Fruit fly (Drosophila melanogaster) whole organism, embryonic: ENCODE measurements around the gene nxf2.
A peak's percentile ranks its signal among the peaks of the same experiment; 100 is the strongest.

Experiments used
- B-H2 ChIP-seq: fragments of 200-800 bp; sonication (Bioruptor generic); optimal IDR thresholded peaks from 2 replicates; lab custom pipeline; 2018; ENCODE audit warnings: missing biosample characterization, mild to moderate bottlenecking, missing genetic modification characterization
- BEAF-32 ChIP-seq: fragments of 200-800 bp; sonication (Bioruptor generic); optimal IDR thresholded peaks from 3 replicates; lab custom pipeline; 2017; ENCODE audit warnings: missing biosample characterization, missing genetic modification characterization, mild to moderate bottlenecking, moderate library complexity, missing genetic modification reagents
- CG1024 ChIP-seq: fragments of 200-800 bp; sonication (Bioruptor generic); IDR thresholded peaks from 2 replicates; pipeline ENCODE4 v1.3.6; 2022; ENCODE audit warnings: missing biosample characterization, missing genetic modification characterization
- CG10462 ChIP-seq: fragments of 200-800 bp; sonication (Bioruptor generic); optimal IDR thresholded peaks from 2 replicates; lab custom pipeline; 2016; ENCODE audit warnings: missing biosample characterization, missing genetic modification characterization
- CG10543 ChIP-seq: fragments of 200-800 bp; sonication (Bioruptor generic); optimal IDR thresholded peaks from 3 replicates; lab custom pipeline; 2017; ENCODE audit warnings: missing biosample characterization, mild to moderate bottlenecking, missing genetic modification characterization, moderate library complexity
- CG12769 ChIP-seq: fragments of 200-800 bp; sonication (Bioruptor generic); optimal IDR thresholded peaks from 2 replicates; lab custom pipeline; 2019; ENCODE audit warnings: missing biosample characterization, mild to moderate bottlenecking, missing genetic modification characterization, moderate library complexity
- CG13624 ChIP-seq: fragments of 200-800 bp; sonication (Bioruptor generic); optimal IDR thresholded peaks from 2 replicates; lab custom pipeline; 2016; ENCODE audit warnings: missing biosample characterization, missing genetic modification characterization
- CG14014 ChIP-seq: fragments of 200-800 bp; sonication (Bioruptor generic); IDR thresholded peaks from 2 replicates; pipeline ENCODE4 v1.3.6; 2022; ENCODE audit warnings: missing biosample characterization, missing genetic modification characterization
- CG1529 ChIP-seq: fragments of 200-800 bp; sonication (Bioruptor generic); optimal IDR thresholded peaks from 3 replicates; lab custom pipeline; 2018; ENCODE audit warnings: missing biosample characterization, missing genetic modification characterization
- CG1603 ChIP-seq: fragments of 200-800 bp; sonication (Bioruptor generic); optimal IDR thresholded peaks from 2 replicates; lab custom pipeline; 2019; ENCODE audit warnings: missing biosample characterization, mild to moderate bottlenecking, missing genetic modification characterization, moderate library complexity
- CG17568 ChIP-seq: fragments of 200-800 bp; sonication (Bioruptor generic); optimal IDR thresholded peaks from 2 replicates; lab custom pipeline; 2018; ENCODE audit warnings: missing biosample characterization, mild to moderate bottlenecking, missing genetic modification characterization, moderate library complexity
- CG2116 ChIP-seq: fragments of 200-800 bp; sonication (Bioruptor generic); optimal IDR thresholded peaks from 3 replicates; lab custom pipeline; 2018; ENCODE audit warnings: missing biosample characterization, mild to moderate bottlenecking, missing genetic modification characterization
- CG2202 ChIP-seq: fragments of 200-800 bp; sonication (Bioruptor generic); optimal IDR thresholded peaks from 2 replicates; lab custom pipeline; 2018; ENCODE audit warnings: missing biosample characterization, mild to moderate bottlenecking, missing genetic modification characterization
- CG2678 ChIP-seq: fragments of 200-800 bp; sonication (Bioruptor generic); optimal IDR thresholded peaks from 3 replicates; lab custom pipeline; 2019; ENCODE audit warnings: missing biosample characterization, mild to moderate bottlenecking, missing genetic modification characterization, moderate library complexity
- CG42726 ChIP-seq: fragments of 200-800 bp; sonication (Bioruptor generic); IDR thresholded peaks from 2 replicates; pipeline ENCODE4 v1.3.6; 2022; ENCODE audit warnings: missing biosample characterization, missing genetic modification characterization; ENCODE audit not compliant: partially characterized antibody
- CG43689 ChIP-seq: fragments of 200-800 bp; sonication (Bioruptor generic); IDR thresholded peaks from 2 replicates; pipeline ENCODE4 v1.3.6; 2022; ENCODE audit warnings: missing biosample characterization, missing genetic modification characterization
- CG4820 ChIP-seq: fragments of 200-800 bp; sonication (Bioruptor generic); optimal IDR thresholded peaks from 3 replicates; lab custom pipeline; 2016; ENCODE audit warnings: missing biosample characterization, missing genetic modification characterization
- CG5953 ChIP-seq: fragments of 200-800 bp; sonication (Bioruptor generic); IDR thresholded peaks from 2 replicates; pipeline ENCODE4 v1.3.6; 2022; ENCODE audit warnings: missing biosample characterization, missing genetic modification characterization
- CG8765 ChIP-seq: fragments of 200-800 bp; sonication (Bioruptor generic); IDR thresholded peaks from 2 replicates; pipeline ENCODE4 v1.3.6; 2022; ENCODE audit warnings: missing biosample characterization, missing genetic modification characterization
- CG9797 ChIP-seq: fragments of 200-800 bp; sonication (Bioruptor generic); optimal IDR thresholded peaks from 3 replicates; lab custom pipeline; 2018; ENCODE audit warnings: missing biosample characterization, mild to moderate bottlenecking, missing genetic modification characterization
- CG9876 ChIP-seq: fragments of 200-800 bp; sonication (Bioruptor generic); optimal IDR thresholded peaks from 2 replicates; lab custom pipeline; 2016; ENCODE audit warnings: missing biosample characterization, missing genetic modification characterization
- D ChIP-seq, 2 experiments: fragments of 200-800 bp in 1 of 2; fragments of >200 bp in 1 of 2; sonication (Bioruptor generic) in 1 of 2; optimal IDR thresholded peaks; 2 replicates in 1 of 2; 3 replicates in 1 of 2; lab custom pipeline; 2017; ENCODE audit warnings: mild to moderate bottlenecking in 1 of 2, missing biosample characterization in 1 of 2, missing genetic modification characterization in 1 of 2, missing genetic modification reagents in 1 of 2
- HmgZ ChIP-seq: fragments of 200-800 bp; sonication (Bioruptor generic); optimal IDR thresholded peaks from 2 replicates; lab custom pipeline; 2018; ENCODE audit warnings: missing biosample characterization, mild to moderate bottlenecking, missing genetic modification characterization
- Lpt ChIP-seq: fragments of >200 bp; optimal IDR thresholded peaks from 2 replicates; lab custom pipeline; 2018; ENCODE audit warnings: missing biosample characterization, missing genetic modification characterization
- NC2β ChIP-seq: fragments of 200-800 bp; sonication (Bioruptor generic); optimal IDR thresholded peaks from 2 replicates; lab custom pipeline; 2016; ENCODE audit warnings: missing biosample characterization, missing genetic modification characterization
- Sin3A ChIP-seq: fragments of >200 bp; optimal IDR thresholded peaks from 2 replicates; lab custom pipeline; 2018
- Six4 ChIP-seq: fragments of 200-800 bp; sonication (Bioruptor generic); optimal IDR thresholded peaks from 2 replicates; lab custom pipeline; 2016; ENCODE audit warnings: missing biosample characterization, missing genetic modification characterization
- Vsx1 ChIP-seq: fragments of 200-800 bp; sonication (Bioruptor generic); optimal IDR thresholded peaks from 2 replicates; lab custom pipeline; 2017; ENCODE audit warnings: missing biosample characterization, mild to moderate bottlenecking, missing genetic modification characterization, missing genetic modification reagents
- Xbp1 ChIP-seq: fragments of 200-800 bp; sonication (Bioruptor generic); optimal IDR thresholded peaks from 3 replicates; lab custom pipeline; 2016; ENCODE audit warnings: missing biosample characterization, mild to moderate bottlenecking, missing genetic modification characterization
- YL-1 ChIP-seq: fragments of 200-800 bp; sonication (Bioruptor generic); optimal IDR thresholded peaks from 3 replicates; lab custom pipeline; 2017; ENCODE audit warnings: missing biosample characterization, mild to moderate bottlenecking, missing genetic modification characterization
- abd-A ChIP-seq: fragments of 200-800 bp; sonication (Bioruptor generic); optimal IDR thresholded peaks from 3 replicates; lab custom pipeline; 2019; ENCODE audit warnings: missing biosample characterization, mild to moderate bottlenecking, missing genetic modification characterization, moderate library complexity
- aop ChIP-seq: fragments of 200-800 bp; sonication (Bioruptor generic); IDR thresholded peaks from 2 replicates; pipeline ENCODE4 v1.3.6; 2022; ENCODE audit warnings: missing biosample characterization, missing genetic modification characterization
- ap ChIP-seq: fragments of 200-800 bp; sonication (Bioruptor generic); IDR thresholded peaks from 2 replicates; pipeline ENCODE4 v1.3.6; 2022; ENCODE audit warnings: missing biosample characterization, missing genetic modification characterization
- ash1 ChIP-seq: fragments of 200-800 bp; sonication (Bioruptor generic); optimal IDR thresholded peaks from 2 replicates; lab custom pipeline; 2018; ENCODE audit warnings: missing biosample characterization, mild to moderate bottlenecking, missing genetic modification characterization
- cwo ChIP-seq: fragments of 200-800 bp; sonication (Bioruptor generic); optimal IDR thresholded peaks from 3 replicates; lab custom pipeline; 2017; ENCODE audit warnings: missing biosample characterization, missing genetic modification characterization, mild to moderate bottlenecking, moderate library complexity, missing genetic modification reagents
- dmrt11E ChIP-seq: fragments of 200-800 bp; sonication (Bioruptor generic); optimal IDR thresholded peaks from 3 replicates; lab custom pipeline; 2018; ENCODE audit warnings: missing biosample characterization, mild to moderate bottlenecking, missing genetic modification characterization, moderate library complexity
- dpn ChIP-seq, 2 experiments: fragments of 200-800 bp; sonication (Bioruptor generic); optimal IDR thresholded peaks; 3 replicates each; lab custom pipeline; 2016; ENCODE audit warnings: missing biosample characterization in 2 of 2, missing genetic modification characterization in 2 of 2
- exex ChIP-seq: fragments of 200-800 bp; sonication (Bioruptor generic); optimal IDR thresholded peaks from 4 replicates; lab custom pipeline; 2018; ENCODE audit warnings: missing biosample characterization, mild to moderate bottlenecking, missing genetic modification characterization, moderate library complexity
- grau ChIP-seq: fragments of 200-800 bp; optimal IDR thresholded peaks from 3 replicates; lab custom pipeline; 2019; ENCODE audit warnings: missing biosample characterization, mild to moderate bottlenecking, missing genetic modification characterization, moderate library complexity
- gro ChIP-seq: fragments of 200-800 bp; sonication (Bioruptor generic); optimal IDR thresholded peaks from 2 replicates; lab custom pipeline; 2016; ENCODE audit warnings: missing biosample characterization, missing genetic modification characterization
- gt ChIP-seq: fragments of 200-800 bp; sonication (Bioruptor generic); IDR thresholded peaks from 2 replicates; pipeline ENCODE4 v1.3.6; 2022; ENCODE audit warnings: missing biosample characterization, missing genetic modification characterization
- jumu ChIP-seq: fragments of 200-800 bp; sonication (Bioruptor generic); optimal IDR thresholded peaks from 3 replicates; lab custom pipeline; 2016; ENCODE audit warnings: missing biosample characterization, missing genetic modification characterization
- knrl ChIP-seq: fragments of 200-800 bp; sonication (Bioruptor generic); IDR thresholded peaks from 3 replicates; pipeline ENCODE4 v1.3.6; 2022; ENCODE audit warnings: missing biosample characterization, missing genetic modification characterization; ENCODE audit not compliant: partially characterized antibody
- lov ChIP-seq, 2 experiments: fragments of 200-800 bp in 1 of 2; fragments of >200 bp in 1 of 2; sonication (Bioruptor generic) in 1 of 2; IDR thresholded peaks in 1 of 2; optimal IDR thresholded peaks in 1 of 2; 2 replicates in 1 of 2; 3 replicates in 1 of 2; pipeline versions ENCODE4 v1.3.6 to Lab custom; 2017 to 2022; ENCODE audit warnings: missing biosample characterization in 1 of 2, missing genetic modification characterization in 1 of 2
- mirr ChIP-seq: fragments of 200-800 bp; sonication (Bioruptor generic); optimal IDR thresholded peaks from 3 replicates; lab custom pipeline; 2018; ENCODE audit warnings: missing biosample characterization, mild to moderate bottlenecking, missing genetic modification characterization
- nerfin-2 ChIP-seq: fragments of 200-800 bp; sonication (Bioruptor generic); IDR thresholded peaks from 2 replicates; pipeline ENCODE4 v1.3.6; 2022; ENCODE audit warnings: missing biosample characterization, missing genetic modification characterization; ENCODE audit not compliant: partially characterized antibody
- onecut ChIP-seq: fragments of 200-800 bp; sonication (Bioruptor generic); IDR thresholded peaks from 2 replicates; pipeline ENCODE4 v1.3.6; 2022; ENCODE audit warnings: missing biosample characterization, missing genetic modification characterization
- row ChIP-seq: fragments of 200-800 bp; sonication (Bioruptor generic); IDR thresholded peaks from 3 replicates; pipeline ENCODE4 v1.3.6; 2022; ENCODE audit warnings: missing biosample characterization, missing genetic modification characterization
- ssp ChIP-seq: fragments of 200-800 bp; sonication (Bioruptor generic); IDR thresholded peaks from 2 replicates; pipeline ENCODE4 v1.3.6; 2022; ENCODE audit warnings: missing biosample characterization, missing genetic modification characterization
- zfh2 ChIP-seq: fragments of 200-800 bp; sonication (Bioruptor generic); optimal IDR thresholded peaks from 2 replicates; lab custom pipeline; 2016; ENCODE audit warnings: missing biosample characterization, missing genetic modification characterization

nxf2 gene

dm6 chr3L:16567495-16567894 lies 12.6 kb downstream of the nxf2 start (continued):
- TF ChIP-seq CG43689 (no peak), ap (GFP tag; lab: Robert Waterston, UW) (0 out of 2 replicates have a peak, but pooled peaks have one; percentile 22), B-H2 (no peak), Six4 (GFP tag; lab: Kevin White, UChicago) (peak; percentile 42), gt (no peak), mirr (GFP tag; lab: Kevin White, UChicago) (no peak), Sin3A (lab: Kevin White, UChicago) (no peak), CG10543 (GFP tag; lab: Kevin White, UChicago) (peak; percentile 33), cwo (peak; percentile 29), CG2202 (tag; lab: Kevin White, UChicago) (peak; percentile 63), CG2678 (tag; lab: Kevin White, UChicago) (peak; percentile 77), CG42726 (GFP tag; lab: Robert Waterston, UW) (no peak), dmrt11E (peak; percentile 73), CG2116 (GFP tag; lab: Kevin White, UChicago) (peak; percentile 11), CG4820 (peak; percentile 48), HmgZ (peak; percentile 26), Vsx1 (GFP tag; lab: Kevin White, UChicago) (peak; percentile 21), CG1024 (GFP tag; lab: Robert Waterston, UW) (peak; percentile 32; the same call in 1 of the 2 replicates), CG17568 (peak; percentile 12), CG10462 (GFP tag; lab: Kevin White, UChicago) (no peak), Lpt (GFP tag; lab: Kevin White, UChicago) (no peak), ash1 (GFP tag; lab: Kevin White, UChicago) (no peak), row (peak; percentile 72), CG12769 (tag; lab: Kevin White, UChicago) (peak; percentile 14), knrl (GFP tag; lab: Robert Waterston, UW) (no peak), NC2β (GFP tag; lab: Kevin White, UChicago) (no peak), CG13624 (GFP tag; lab: Kevin White, UChicago) (no peak), zfh2 (no peak), D (optimal IDR thresholded peaks at IDR 0.05; lab: Kevin White, UChicago) (no peak), D (GFP tag; optimal IDR thresholded peaks at IDR 0.05; lab: Kevin White, UChicago) (peak; percentile 72), CG5953 (GFP tag; lab: Robert Waterston, UW) (peak; percentile 52; the same call in 1 of the 2 replicates), grau (tag; lab: Kevin White, UChicago) (peak; percentile 68), CG9876 (no peak), onecut (GFP tag; lab: Robert Waterston, UW) (peak; percentile 22; the same call in 1 of the 2 replicates), gro (GFP tag; lab: Kevin White, UChicago) (no peak), CG1603 (tag; lab: Kevin White, UChicago) (peak; percentile 62), aop (no peak), jumu (GFP tag; lab: Kevin White, UChicago) (no peak), abd-A (tag; lab: Kevin White, UChicago) (no peak), lov (optimal IDR thresholded peaks at IDR 0.05; lab: Kevin White, UChicago) (no peak), lov (GFP tag; IDR thresholded peaks at IDR 0.05; lab: Robert Waterston, UW) (no peak), Xbp1 (GFP tag; lab: Kevin White, UChicago) (peak; percentile 70), CG1529 (GFP tag; lab: Kevin White, UChicago) (peak; percentile 65), CG9797 (GFP tag; lab: Kevin White, UChicago) (no peak), dpn (GFP tag; optimal IDR thresholded peaks at IDR 0.05; lab: Kevin White, UChicago) (peak in 1 of 2 experiments; percentile 63), ssp (GFP tag; lab: Robert Waterston, UW) (0 out of 2 replicates have a peak, but pooled peaks have one; percentile 30), CG8765 (GFP tag; lab: Robert Waterston, UW) (no peak), CG14014 (GFP tag; lab: Robert Waterston, UW) (0 out of 2 replicates have a peak, but pooled peaks have one; percentile 39), BEAF-32 (no peak), nerfin-2 (GFP tag; lab: Robert Waterston, UW) (no peak), exex (tag; lab: Kevin White, UChicago) (no peak), YL-1 (GFP tag; lab: Kevin White, UChicago) (peak; percentile 8)
